Fruit fly (Drosophila melanogaster) whole organism, prepupa: ENCODE data around the gene mei-218.
A peak's percentile ranks its signal among the peaks of the same experiment; 100 is the strongest.

Experiments
- Blimp-1 ChIP-seq: fragments of 200-800 bp; sonication (Bioruptor generic); optimal IDR thresholded peaks from 3 replicates; lab custom pipeline; 2017; ENCODE audit warnings: missing biosample characterization, missing genetic modification characterization, mild to moderate bottlenecking, moderate library complexity, missing genetic modification reagents
- CG10669 ChIP-seq: fragments of 200-800 bp; sonication (Bioruptor generic); optimal IDR thresholded peaks from 3 replicates; lab custom pipeline; 2018; ENCODE audit warnings: missing biosample characterization, mild to moderate bottlenecking, missing genetic modification characterization, moderate library complexity
- CG11294 ChIP-seq: fragments of 200-800 bp; sonication (Bioruptor generic); IDR thresholded peaks from 2 replicates; pipeline ENCODE4 v1.3.6; 2022; ENCODE audit warnings: missing biosample characterization, missing genetic modification characterization
- CG11762 ChIP-seq: fragments of 200-800 bp; sonication (Bioruptor generic); optimal IDR thresholded peaks from 3 replicates; lab custom pipeline; 2016; ENCODE audit warnings: missing biosample characterization, missing genetic modification characterization; ENCODE audit not compliant: insufficient read depth
- CG11902 ChIP-seq: fragments of 200-800 bp; sonication (Bioruptor generic); optimal IDR thresholded peaks from 3 replicates; lab custom pipeline; 2016; ENCODE audit warnings: missing biosample characterization, missing genetic modification characterization
- CG15336 ChIP-seq: fragments of 200-800 bp; sonication (Bioruptor generic); IDR thresholded peaks from 2 replicates; pipeline ENCODE4 v1.3.6; 2022; ENCODE audit warnings: missing biosample characterization, missing genetic modification characterization
- CG16779 ChIP-seq: fragments of 200-800 bp; sonication (Bioruptor generic); optimal IDR thresholded peaks from 3 replicates; lab custom pipeline; 2017; ENCODE audit warnings: missing biosample characterization, mild to moderate bottlenecking, missing genetic modification characterization
- CG3032 ChIP-seq: fragments of 200-800 bp; optimal IDR thresholded peaks from 2 replicates; lab custom pipeline; 2019; ENCODE audit warnings: missing biosample characterization, mild to moderate bottlenecking, missing genetic modification characterization, moderate library complexity
- CG31627 ChIP-seq: fragments of 200-800 bp; sonication (Bioruptor generic); optimal IDR thresholded peaks from 3 replicates; lab custom pipeline; 2016; ENCODE audit warnings: missing biosample characterization, missing genetic modification characterization
- CG32006 ChIP-seq: fragments of 200-800 bp; sonication (Bioruptor generic); optimal IDR thresholded peaks from 3 replicates; lab custom pipeline; 2017; ENCODE audit warnings: missing biosample characterization, mild to moderate bottlenecking, missing genetic modification characterization
- CG34406 ChIP-seq: fragments of 200-800 bp; sonication (Bioruptor generic); optimal IDR thresholded peaks from 3 replicates; lab custom pipeline; 2016; ENCODE audit warnings: missing biosample characterization, missing genetic modification characterization
- CG4318 ChIP-seq: fragments of 200-800 bp; sonication (Bioruptor generic); optimal IDR thresholded peaks from 3 replicates; lab custom pipeline; 2017; ENCODE audit warnings: missing biosample characterization, mild to moderate bottlenecking, missing genetic modification characterization
- CG6163 ChIP-seq: fragments of 200-800 bp; sonication (Bioruptor generic); IDR thresholded peaks from 3 replicates; pipeline ENCODE4 v1.3.6; 2022; ENCODE audit warnings: missing biosample characterization, missing genetic modification characterization
- CG6276 ChIP-seq: fragments of 200-800 bp; sonication (Bioruptor generic); optimal IDR thresholded peaks from 2 replicates; lab custom pipeline; 2017; ENCODE audit warnings: missing biosample characterization, mild to moderate bottlenecking, missing genetic modification characterization
- CG6808 ChIP-seq: fragments of 200-800 bp; sonication (Bioruptor generic); optimal IDR thresholded peaks from 3 replicates; lab custom pipeline; 2017; ENCODE audit warnings: missing biosample characterization, missing genetic modification characterization, mild to moderate bottlenecking, moderate library complexity, missing genetic modification reagents
- CG8119 ChIP-seq: fragments of 200-800 bp; sonication (Bioruptor generic); IDR thresholded peaks from 3 replicates; pipeline ENCODE4 v1.3.6; 2022; ENCODE audit warnings: missing biosample characterization, missing genetic modification characterization
- CG8319 ChIP-seq: fragments of 200-800 bp; sonication (Bioruptor generic); optimal IDR thresholded peaks from 3 replicates; lab custom pipeline; 2016; ENCODE audit warnings: missing biosample characterization, missing genetic modification characterization
- CG8632 ChIP-seq: fragments of 200-800 bp; sonication (Bioruptor generic); optimal IDR thresholded peaks from 3 replicates; lab custom pipeline; 2016; ENCODE audit warnings: missing biosample characterization, missing genetic modification characterization
- CG9139 ChIP-seq: fragments of 200-800 bp; sonication (Bioruptor generic); optimal IDR thresholded peaks from 3 replicates; lab custom pipeline; 2017; ENCODE audit warnings: missing biosample characterization, mild to moderate bottlenecking, missing genetic modification characterization
- Eip75B ChIP-seq: fragments of 200-800 bp; sonication (Bioruptor generic); optimal IDR thresholded peaks from 3 replicates; lab custom pipeline; 2016; ENCODE audit warnings: missing biosample characterization, missing genetic modification characterization
- Eip78C ChIP-seq: fragments of 200-800 bp; sonication (Bioruptor generic); peaks from one replicate; lab custom pipeline; 2016; ENCODE audit warnings: missing biosample characterization, missing genetic modification characterization
- Eip93F ChIP-seq: fragments of 200-800 bp; sonication (Bioruptor generic); optimal IDR thresholded peaks from 2 replicates; lab custom pipeline; 2016; ENCODE audit warnings: missing biosample characterization, mild to moderate bottlenecking, missing genetic modification characterization
- Ets21C ChIP-seq: fragments of 200-800 bp; sonication (Bioruptor generic); optimal IDR thresholded peaks from 3 replicates; lab custom pipeline; 2016; ENCODE audit warnings: missing biosample characterization, missing genetic modification characterization
- Hr39 ChIP-seq: fragments of 200-800 bp; sonication (Bioruptor generic); optimal IDR thresholded peaks from 2 replicates; lab custom pipeline; 2016; ENCODE audit warnings: missing biosample characterization, missing genetic modification characterization
- Hr4 ChIP-seq: fragments of 200-800 bp; sonication (Bioruptor generic); optimal IDR thresholded peaks from 3 replicates; lab custom pipeline; 2016; ENCODE audit warnings: missing biosample characterization, missing genetic modification characterization
- Met ChIP-seq: fragments of 200-800 bp; sonication (Bioruptor generic); optimal IDR thresholded peaks from 3 replicates; lab custom pipeline; 2016; ENCODE audit warnings: missing biosample characterization, missing genetic modification characterization
- OdsH ChIP-seq: fragments of 200-800 bp; sonication (Bioruptor generic); optimal IDR thresholded peaks from 3 replicates; lab custom pipeline; 2016; ENCODE audit warnings: missing biosample characterization, missing genetic modification characterization
- Sox102F ChIP-seq: fragments of 200-800 bp; sonication (Bioruptor generic); optimal IDR thresholded peaks from 2 replicates; lab custom pipeline; 2016; ENCODE audit warnings: missing biosample characterization, mild to moderate bottlenecking, missing genetic modification characterization
- Sox15 ChIP-seq: fragments of 200-800 bp; sonication (Bioruptor generic); optimal IDR thresholded peaks from 3 replicates; lab custom pipeline; 2016; ENCODE audit warnings: missing biosample characterization, missing genetic modification characterization
- achi ChIP-seq: fragments of 200-800 bp; sonication (Bioruptor generic); optimal IDR thresholded peaks from 3 replicates; lab custom pipeline; 2016; ENCODE audit warnings: missing biosample characterization, missing genetic modification characterization
- acj6 ChIP-seq: fragments of 200-800 bp; sonication (Bioruptor generic); optimal IDR thresholded peaks from 3 replicates; lab custom pipeline; 2016; ENCODE audit warnings: missing biosample characterization, missing genetic modification characterization
- cyc ChIP-seq: fragments of 200-800 bp; sonication (Bioruptor generic); optimal IDR thresholded peaks from 3 replicates; lab custom pipeline; 2016; ENCODE audit warnings: missing biosample characterization, missing genetic modification characterization
- dsx ChIP-seq: fragments of 200-800 bp; optimal IDR thresholded peaks from 3 replicates; lab custom pipeline; 2019; ENCODE audit warnings: missing biosample characterization, mild to moderate bottlenecking, missing genetic modification characterization, moderate library complexity; ENCODE audit not compliant: poor library complexity, severe bottlenecking
- fd59A ChIP-seq: fragments of 200-800 bp; sonication (Bioruptor generic); optimal IDR thresholded peaks from 2 replicates; lab custom pipeline; 2017; ENCODE audit warnings: missing biosample characterization, mild to moderate bottlenecking, missing genetic modification characterization, missing genetic modification reagents
- fkh ChIP-seq: fragments of 200-800 bp; sonication (Bioruptor generic); optimal IDR thresholded peaks from 3 replicates; lab custom pipeline; 2017; ENCODE audit warnings: missing biosample characterization, mild to moderate bottlenecking, missing genetic modification characterization, moderate library complexity
- lz ChIP-seq: fragments of 200-800 bp; sonication (Bioruptor generic); optimal IDR thresholded peaks from 3 replicates; lab custom pipeline; 2016; ENCODE audit warnings: missing biosample characterization, missing genetic modification characterization
- net ChIP-seq: fragments of 200-800 bp; sonication (Bioruptor generic); optimal IDR thresholded peaks from 3 replicates; lab custom pipeline; 2016; ENCODE audit warnings: missing biosample characterization, missing genetic modification characterization
- pdm3 ChIP-seq: fragments of 200-800 bp; sonication (Bioruptor generic); optimal IDR thresholded peaks from 3 replicates; lab custom pipeline; 2016; ENCODE audit warnings: missing biosample characterization, missing genetic modification characterization
- spab ChIP-seq: fragments of 200-800 bp; sonication (Bioruptor generic); optimal IDR thresholded peaks from 2 replicates; lab custom pipeline; 2017; ENCODE audit warnings: missing biosample characterization, mild to moderate bottlenecking, missing genetic modification characterization, missing genetic modification reagents
- ss ChIP-seq, 2 experiments: fragments of 200-800 bp; sonication (Bioruptor generic); optimal IDR thresholded peaks; 2 replicates in 1 of 2; 3 replicates in 1 of 2; lab custom pipeline; 2017 to 2018; ENCODE audit warnings: mild to moderate bottlenecking in 2 of 2, missing biosample characterization in 2 of 2, missing genetic modification characterization in 2 of 2, moderate library complexity in 1 of 2
- svp ChIP-seq: fragments of 200-800 bp; sonication (Bioruptor generic); peaks from one replicate; lab custom pipeline; 2016; ENCODE audit warnings: missing biosample characterization, missing genetic modification characterization
- topi ChIP-seq: fragments of 200-800 bp; sonication (Bioruptor generic); optimal IDR thresholded peaks from 3 replicates; lab custom pipeline; 2016; ENCODE audit warnings: missing biosample characterization, missing genetic modification characterization
- vri ChIP-seq: fragments of 200-800 bp; sonication (Bioruptor generic); optimal IDR thresholded peaks from 3 replicates; lab custom pipeline; 2016; ENCODE audit warnings: missing biosample characterization, mild to moderate bottlenecking, missing genetic modification characterization

The mei-218 gene

dm6 chrX:17123545-17124203, 19.1 kb downstream of the mei-218 start (continued):
- peak; percentile 48 for TF ChIP-seq CG31627
- peak; percentile 66 for TF ChIP-seq CG32006 (GFP tag; lab: Kevin White, UChicago)
- peak; percentile 14 for TF ChIP-seq CG16779 (tag; lab: Kevin White, UChicago)
- peak; percentile 40 for TF ChIP-seq net (GFP tag; lab: Kevin White, UChicago)
- no peak for TF ChIP-seq spab
- peak; percentile 20 for TF ChIP-seq CG4318
- peak; percentile 58 for TF ChIP-seq Eip75B (GFP tag; lab: Kevin White, UChicago)
- peak; percentile 37 for TF ChIP-seq CG10669 (GFP tag; lab: Kevin White, UChicago)
- peak; percentile 56 for TF ChIP-seq cyc (GFP tag; lab: Kevin White, UChicago)
- peak; percentile 48 for TF ChIP-seq CG11762
- TF ChIP-seq Eip93F (GFP tag; lab: Kevin White, UChicago), result peak; percentile 1
- peak; percentile 49; the same call in 1 of the 2 replicates for TF ChIP-seq CG15336 (GFP tag; lab: Robert Waterston, UW)
- no peak for TF ChIP-seq vri
- peak; percentile 58 for TF ChIP-seq OdsH (GFP tag; lab: Kevin White, UChicago)
- peak; percentile 10 for TF ChIP-seq Ets21C (GFP tag; lab: Kevin White, UChicago)
- peak; percentile 50 for TF ChIP-seq achi (GFP tag; lab: Kevin White, UChicago)
- peak; percentile 89 for TF ChIP-seq Eip78C (GFP tag; lab: Kevin White, UChicago)
- TF ChIP-seq CG11294, result no peak; the same call in 1 of the 2 replicates
- peak; percentile 68 for TF ChIP-seq lz (GFP tag; lab: Kevin White, UChicago)
- peak; percentile 42 for TF ChIP-seq Sox15 (GFP tag; lab: Kevin White, UChicago)
- TF ChIP-seq CG6163, result peak; percentile 52; the same call in 1 of the 3 replicates

dm6 chrX:17122425-17123094, 20.2 kb downstream of the mei-218 start:
- TF ChIP-seq svp (GFP tag; lab: Kevin White, UChicago), result peak; percentile 73
- no peak for TF ChIP-seq OdsH (GFP tag; lab: Kevin White, UChicago)

- no peak for TF ChIP-seq CG8119
- peak; percentile 18 for TF ChIP-seq topi
- peak; percentile 80 for TF ChIP-seq Eip78C (GFP tag; lab: Kevin White, UChicago)
- peak; percentile 13 for TF ChIP-seq acj6 (GFP tag; lab: Kevin White, UChicago)
- peak; percentile 3 for TF ChIP-seq CG9139 (GFP tag; lab: Kevin White, UChicago)
- TF ChIP-seq Sox102F (GFP tag; lab: Kevin White, UChicago), result no peak
- peak; percentile 44 for TF ChIP-seq CG6276
- peak; percentile 28 for TF ChIP-seq net (GFP tag; lab: Kevin White, UChicago)
- TF ChIP-seq cyc (GFP tag; lab: Kevin White, UChicago), result peak; percentile 7
- TF ChIP-seq CG10669 (GFP tag; lab: Kevin White, UChicago), result peak; percentile 2
- TF ChIP-seq ss (GFP tag; optimal IDR thresholded peaks at IDR 0.05; lab: Kevin White, UChicago), result peak; percentile 30 to 34
- TF ChIP-seq Blimp-1 (GFP tag; lab: Kevin White, UChicago), result no peak
- TF ChIP-seq pdm3 (GFP tag; lab: Kevin White, UChicago), result peak; percentile 6
- no peak for TF ChIP-seq Sox15 (GFP tag; lab: Kevin White, UChicago)
- 0 out of 3 replicates have a peak, but pooled peaks have one; percentile 21 for TF ChIP-seq CG6163
- TF ChIP-seq fd59A (GFP tag; lab: Kevin White, UChicago), result no peak
- TF ChIP-seq Ets21C (GFP tag; lab: Kevin White, UChicago), result no peak
- TF ChIP-seq CG8632 (GFP tag; lab: Kevin White, UChicago), result peak; percentile 11
- TF ChIP-seq Hr39, result peak; percentile 12
- TF ChIP-seq Met, result peak; percentile 19
- TF ChIP-seq CG11902 (GFP tag; lab: Kevin White, UChicago), result no peak
- TF ChIP-seq CG15336 (GFP tag; lab: Robert Waterston, UW), result peak; percentile 40; the same call in 1 of the 2 replicates
- no peak for TF ChIP-seq dsx (GFP tag; lab: Kevin White, UChicago)
- no peak for TF ChIP-seq CG8319 (GFP tag; lab: Kevin White, UChicago)
- TF ChIP-seq CG34406 (GFP tag; lab: Kevin White, UChicago), result peak; percentile 13
- peak; percentile 9 for TF ChIP-seq CG3032 (tag; lab: Kevin White, UChicago)
- TF ChIP-seq CG16779 (tag; lab: Kevin White, UChicago), result no peak
- peak; percentile 27 for TF ChIP-seq CG6808 (GFP tag; lab: Kevin White, UChicago)
- TF ChIP-seq achi (GFP tag; lab: Kevin White, UChicago), result peak; percentile 13
- TF ChIP-seq fkh, result peak; percentile 55
- peak; percentile 45 for TF ChIP-seq OdsH (GFP tag; lab: Kevin White, UChicago)
- peak; percentile 17 for TF ChIP-seq Hr4 (GFP tag; lab: Kevin White, UChicago)
- TF ChIP-seq Eip75B (GFP tag; lab: Kevin White, UChicago), result peak; percentile 9
Measured at dm6 chrX:17121600-17121999, 21.2 kb downstream of the mei-218 start.
